Fruit fly (Drosophila melanogaster): ENCODE measurements around the gene CG32440.

DNA sequence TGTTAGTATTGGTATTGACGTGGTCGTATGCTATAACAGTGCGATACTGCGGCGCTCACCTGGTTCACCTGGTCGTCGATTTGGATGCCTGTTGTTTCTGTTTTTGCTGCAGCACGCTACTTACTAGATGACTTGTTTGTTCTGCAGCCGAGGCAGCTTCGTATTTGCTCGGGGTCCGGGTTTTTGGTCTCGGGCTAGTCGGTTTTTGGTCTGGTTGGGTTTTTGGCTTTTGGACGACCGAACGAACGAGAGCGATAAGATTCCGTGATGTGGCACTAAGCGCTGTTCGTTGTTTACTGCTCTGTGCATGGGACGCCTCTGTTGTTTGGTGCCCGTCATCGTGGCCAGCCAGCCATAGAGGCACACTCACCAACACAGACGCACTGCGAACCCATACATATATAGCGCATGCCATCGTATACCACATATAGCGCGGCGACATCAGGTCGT, 11.0 kb upstream of the CG32440 start, which contains the start of gene ebd2:
- TF ChIP-seq psq (optimal IDR thresholded peaks at IDR 0.05) (no peak), Dll (optimal IDR thresholded peaks at IDR 0.05) (no peak)
